Worm (Caenorhabditis elegans): Measurements from ENCODE around the gene dmsr-16.

DNA sequence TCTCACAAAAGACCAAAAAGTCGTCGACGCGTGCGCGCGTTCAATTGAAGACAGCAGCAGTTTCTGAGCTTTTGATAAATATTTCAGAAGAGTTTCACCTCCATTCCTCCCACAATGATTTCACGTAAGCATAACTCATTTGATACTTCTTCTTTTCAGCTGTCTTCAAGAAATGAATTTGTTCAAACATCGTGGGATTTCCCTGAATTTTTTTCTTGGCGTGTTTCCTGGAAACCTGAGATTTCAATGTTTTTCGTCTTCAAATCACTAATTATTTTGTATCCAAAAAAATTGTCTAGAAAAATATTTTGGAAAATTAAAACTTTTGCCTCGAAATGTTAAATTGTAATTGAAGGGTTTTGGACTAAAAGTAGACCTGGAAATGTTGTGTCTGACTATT lies 30.4 kb downstream of the dmsr-16 start:
- TF ChIP-seq W03F9.2 (tag; optimal IDR thresholded peaks at IDR 0.05) = no peak
- TF ChIP-seq dao-5 (tag; optimal IDR thresholded peaks at IDR 0.05) = no peak
- TF ChIP-seq him-1 (tag; optimal IDR thresholded peaks at IDR 0.05) = no peak

Data from whole organism, L4/young adult.